Fruit fly (Drosophila melanogaster): ENCODE measurements around the gene CG13318.

DNA sequence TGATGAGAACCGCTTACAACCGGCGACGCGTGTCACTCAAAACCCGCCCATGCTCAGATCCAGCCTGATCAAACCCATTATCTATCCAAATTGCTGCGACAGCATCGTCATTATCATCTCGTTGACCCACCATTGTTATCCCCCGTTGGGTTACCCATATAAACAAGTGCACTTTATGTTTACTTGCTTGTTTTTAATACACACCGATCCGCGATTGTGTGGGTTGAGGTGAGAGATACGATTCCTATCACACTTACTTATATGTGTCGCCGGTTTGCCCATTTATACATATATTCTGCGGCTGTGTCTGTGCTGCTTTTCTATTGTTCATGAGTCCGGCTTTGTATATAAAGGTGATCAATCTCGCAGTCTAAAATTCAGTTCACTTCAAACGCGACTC lies 49.1 kb upstream of the CG13318 start, which contains the start of gene CG8369:
- TF ChIP-seq lola (GFP tag; optimal IDR thresholded peaks at IDR 0.05) (no peak), foxo (GFP tag; optimal IDR thresholded peaks at IDR 0.05) (no peak), br (GFP tag; optimal IDR thresholded peaks at IDR 0.05) (no peak), Mio (GFP tag; optimal IDR thresholded peaks at IDR 0.05) (no peak), Dfd (GFP tag; optimal IDR thresholded peaks at IDR 0.05) (no peak), fru (GFP tag; optimal IDR thresholded peaks at IDR 0.05) (no peak)

Data from whole organism, wandering third instar larva.